Fruit fly (Drosophila melanogaster) whole organism, embryonic: ENCODE measurements around the gene ATP7.
A peak's percentile ranks its signal among the peaks of the same experiment; 100 is the strongest.

Experiments
- Atf-2 ChIP-seq: fragments of 200-800 bp; sonication (Bioruptor generic); optimal IDR thresholded peaks from 2 replicates; lab custom pipeline; 2016; ENCODE audit warnings: missing biosample characterization, missing genetic modification characterization
- Blimp-1 ChIP-seq: fragments of 200-800 bp; sonication (Bioruptor generic); optimal IDR thresholded peaks from 3 replicates; lab custom pipeline; 2018; ENCODE audit warnings: missing biosample characterization, missing genetic modification characterization, mild to moderate bottlenecking, moderate library complexity, missing genetic modification reagents
- CG10274 ChIP-seq: fragments of 200-800 bp; sonication (Bioruptor generic); optimal IDR thresholded peaks from 3 replicates; lab custom pipeline; 2017; ENCODE audit warnings: missing biosample characterization, mild to moderate bottlenecking, missing genetic modification characterization
- CG10366 ChIP-seq: fragments of 200-800 bp; sonication (Bioruptor generic); IDR thresholded peaks from 2 replicates; pipeline ENCODE4 v1.3.6; 2022; ENCODE audit warnings: missing biosample characterization, missing genetic modification characterization
- CG10654 ChIP-seq: fragments of 200-800 bp; sonication (Bioruptor generic); optimal IDR thresholded peaks from 2 replicates; lab custom pipeline; 2016; ENCODE audit warnings: missing biosample characterization, missing genetic modification characterization
- CG10979 ChIP-seq: fragments of 200-800 bp; sonication (Bioruptor generic); optimal IDR thresholded peaks from 2 replicates; lab custom pipeline; 2018; ENCODE audit warnings: missing biosample characterization, mild to moderate bottlenecking, missing genetic modification characterization, moderate library complexity
- CG11695 ChIP-seq: fragments of 200-800 bp; sonication (Bioruptor generic); IDR thresholded peaks from 3 replicates; pipeline ENCODE4 v1.3.6; 2022; ENCODE audit warnings: missing biosample characterization, missing genetic modification characterization
- CG12236 ChIP-seq: fragments of 200-800 bp; sonication (Bioruptor generic); optimal IDR thresholded peaks from 2 replicates; lab custom pipeline; 2016; ENCODE audit warnings: missing biosample characterization, missing genetic modification characterization
- CG13894 ChIP-seq: fragments of 200-800 bp; sonication (Bioruptor generic); optimal IDR thresholded peaks from 3 replicates; lab custom pipeline; 2018; ENCODE audit warnings: missing biosample characterization, mild to moderate bottlenecking, missing genetic modification characterization, moderate library complexity
- CG17385 ChIP-seq: fragments of 200-800 bp; sonication (Bioruptor generic); optimal IDR thresholded peaks from 3 replicates; lab custom pipeline; 2018; ENCODE audit warnings: missing biosample characterization, mild to moderate bottlenecking, missing genetic modification characterization
- CG18262 ChIP-seq: fragments of 200-800 bp; optimal IDR thresholded peaks from 3 replicates; lab custom pipeline; 2019; ENCODE audit warnings: missing biosample characterization, mild to moderate bottlenecking, missing genetic modification characterization, moderate library complexity
- CG31365 ChIP-seq: fragments of 200-800 bp; sonication (Bioruptor generic); optimal IDR thresholded peaks from 2 replicates; lab custom pipeline; 2018; ENCODE audit warnings: missing biosample characterization, mild to moderate bottlenecking, missing genetic modification characterization
- CG3163 ChIP-seq: fragments of 200-800 bp; sonication (Bioruptor generic); optimal IDR thresholded peaks from 3 replicates; lab custom pipeline; 2016; ENCODE audit warnings: missing biosample characterization, missing genetic modification characterization
- CG34422 ChIP-seq: fragments of 200-800 bp; sonication (Bioruptor generic); IDR thresholded peaks from 3 replicates; pipeline ENCODE4 v1.3.6; 2022; ENCODE audit warnings: missing biosample characterization, missing genetic modification characterization
- CG6175 ChIP-seq: fragments of 200-800 bp; sonication (Bioruptor generic); IDR thresholded peaks from 3 replicates; pipeline ENCODE4 v1.3.6; 2022; ENCODE audit warnings: missing biosample characterization, missing genetic modification characterization
- CG7556 ChIP-seq: fragments of 200-800 bp; sonication (Bioruptor generic); optimal IDR thresholded peaks from 2 replicates; lab custom pipeline; 2017; ENCODE audit warnings: missing biosample characterization, mild to moderate bottlenecking, missing genetic modification characterization
- CG9437 ChIP-seq: fragments of 200-800 bp; sonication (Bioruptor generic); optimal IDR thresholded peaks from 2 replicates; lab custom pipeline; 2018; ENCODE audit warnings: missing biosample characterization, mild to moderate bottlenecking, missing genetic modification characterization
- D19A ChIP-seq: fragments of 200-800 bp; optimal IDR thresholded peaks from 3 replicates; lab custom pipeline; 2019; ENCODE audit warnings: missing biosample characterization, mild to moderate bottlenecking, missing genetic modification characterization, moderate library complexity
- Deaf1 ChIP-seq: fragments of 200-800 bp; optimal IDR thresholded peaks from 3 replicates; lab custom pipeline; 2019; ENCODE audit warnings: missing biosample characterization, mild to moderate bottlenecking, missing genetic modification characterization, moderate library complexity
- Dek ChIP-seq: fragments of 200-800 bp; sonication (Bioruptor generic); optimal IDR thresholded peaks from 3 replicates; lab custom pipeline; 2019; ENCODE audit warnings: missing biosample characterization, mild to moderate bottlenecking, missing genetic modification characterization, moderate library complexity
- Drgx ChIP-seq: fragments of 200-800 bp; sonication (Bioruptor generic); IDR thresholded peaks from 2 replicates; pipeline ENCODE4 v1.3.6; 2022; ENCODE audit warnings: missing biosample characterization, missing genetic modification characterization
- E2f1 ChIP-seq: fragments of 200-800 bp; sonication (Bioruptor generic); IDR thresholded peaks from 2 replicates; pipeline ENCODE4 v1.3.6; 2022; ENCODE audit warnings: missing biosample characterization, missing genetic modification characterization
- HHEX ChIP-seq: fragments of 200-800 bp; sonication (Bioruptor generic); optimal IDR thresholded peaks from 3 replicates; lab custom pipeline; 2017; ENCODE audit warnings: missing biosample characterization, mild to moderate bottlenecking, missing genetic modification characterization, missing genetic modification reagents
- MBD-R2 ChIP-seq: fragments of 200-800 bp; sonication (Bioruptor generic); IDR thresholded peaks from 2 replicates; pipeline ENCODE4 v1.3.6; 2022; ENCODE audit warnings: missing biosample characterization, missing genetic modification characterization
- NFAT ChIP-seq: fragments of 200-800 bp; sonication (Bioruptor generic); IDR thresholded peaks from 2 replicates; pipeline ENCODE4 v1.3.6; 2022; ENCODE audit warnings: missing biosample characterization, missing genetic modification characterization
- NK7.1 ChIP-seq: fragments of 200-800 bp; sonication (Bioruptor generic); optimal IDR thresholded peaks from 3 replicates; lab custom pipeline; 2016; ENCODE audit warnings: missing biosample characterization, missing genetic modification characterization
- Nf-YC ChIP-seq: fragments of 200-800 bp; optimal IDR thresholded peaks from 3 replicates; lab custom pipeline; 2019; ENCODE audit warnings: missing biosample characterization, mild to moderate bottlenecking, missing genetic modification characterization, moderate library complexity
- Oaz ChIP-seq: fragments of 200-800 bp; sonication (Bioruptor generic); IDR thresholded peaks from 2 replicates; pipeline ENCODE4 v1.3.6; 2022; ENCODE audit warnings: missing biosample characterization, missing genetic modification characterization
- Ptx1 ChIP-seq: fragments of 200-800 bp; sonication (Bioruptor generic); IDR thresholded peaks from 2 replicates; pipeline ENCODE4 v1.3.6; 2022; ENCODE audit warnings: missing biosample characterization, missing genetic modification characterization
- Ravus ChIP-seq: fragments of 200-800 bp; sonication (Bioruptor generic); IDR thresholded peaks from 2 replicates; pipeline ENCODE4 v1.3.6; 2022; ENCODE audit warnings: missing biosample characterization, missing genetic modification characterization
- ase ChIP-seq: fragments of 200-800 bp; sonication (Bioruptor generic); IDR thresholded peaks from 3 replicates; pipeline ENCODE4 v1.3.6; 2022; ENCODE audit warnings: missing biosample characterization, missing genetic modification characterization
- ash1 ChIP-seq: fragments of 200-800 bp; sonication (Bioruptor generic); optimal IDR thresholded peaks from 2 replicates; lab custom pipeline; 2018; ENCODE audit warnings: missing biosample characterization, mild to moderate bottlenecking, missing genetic modification characterization
- ato ChIP-seq: fragments of 200-800 bp; sonication (Bioruptor generic); IDR thresholded peaks from 2 replicates; pipeline ENCODE4 v1.3.6; 2022; ENCODE audit warnings: missing biosample characterization, missing genetic modification characterization; ENCODE audit not compliant: partially characterized antibody
- bcd ChIP-seq: fragments of 200-800 bp; sonication (Bioruptor generic); optimal IDR thresholded peaks from 2 replicates; lab custom pipeline; 2017; ENCODE audit warnings: missing biosample characterization, mild to moderate bottlenecking, missing genetic modification characterization
- cwo ChIP-seq: fragments of 200-800 bp; sonication (Bioruptor generic); optimal IDR thresholded peaks from 3 replicates; lab custom pipeline; 2017; ENCODE audit warnings: missing biosample characterization, missing genetic modification characterization, mild to moderate bottlenecking, moderate library complexity, missing genetic modification reagents
- dan ChIP-seq: fragments of 200-800 bp; sonication (Bioruptor generic); IDR thresholded peaks from 2 replicates; pipeline ENCODE4 v1.3.6; 2022; ENCODE audit warnings: missing biosample characterization, missing genetic modification characterization
- eyg ChIP-seq: fragments of 200-800 bp; sonication (Bioruptor generic); optimal IDR thresholded peaks from 3 replicates; lab custom pipeline; 2016; ENCODE audit warnings: missing biosample characterization, missing genetic modification characterization
- fd64A ChIP-seq: fragments of 200-800 bp; sonication (Bioruptor generic); optimal IDR thresholded peaks from 3 replicates; lab custom pipeline; 2018; ENCODE audit warnings: missing biosample characterization, mild to moderate bottlenecking, missing genetic modification characterization
- fd96Cb ChIP-seq: fragments of 200-800 bp; sonication (Bioruptor generic); optimal IDR thresholded peaks from 2 replicates; lab custom pipeline; 2018; ENCODE audit warnings: missing biosample characterization, mild to moderate bottlenecking, missing genetic modification characterization, moderate library complexity
- ftz-f1 ChIP-seq: fragments of 200-800 bp; sonication (Bioruptor generic); optimal IDR thresholded peaks from 2 replicates; lab custom pipeline; 2016; ENCODE audit warnings: missing biosample characterization, missing genetic modification characterization
- her ChIP-seq: fragments of 200-800 bp; sonication (Bioruptor generic); optimal IDR thresholded peaks from 2 replicates; lab custom pipeline; 2016; ENCODE audit warnings: missing biosample characterization, missing genetic modification characterization
- ken ChIP-seq: fragments of 200-800 bp; sonication (Bioruptor generic); IDR thresholded peaks from 3 replicates; pipeline ENCODE4 v1.3.6; 2022; ENCODE audit warnings: missing biosample characterization, missing genetic modification characterization
- lilli ChIP-seq: fragments of 200-800 bp; sonication (Bioruptor generic); optimal IDR thresholded peaks from 3 replicates; lab custom pipeline; 2016; ENCODE audit warnings: missing biosample characterization, missing genetic modification characterization
- nmo ChIP-seq: fragments of 200-800 bp; sonication (Bioruptor generic); optimal IDR thresholded peaks from 2 replicates; lab custom pipeline; 2018; ENCODE audit warnings: missing biosample characterization, mild to moderate bottlenecking, missing genetic modification characterization, moderate library complexity
- oc ChIP-seq: fragments of 200-800 bp; sonication (Bioruptor generic); optimal IDR thresholded peaks from 2 replicates; lab custom pipeline; 2018; ENCODE audit warnings: missing biosample characterization, mild to moderate bottlenecking, missing genetic modification characterization, moderate library complexity
- onecut ChIP-seq: fragments of 200-800 bp; sonication (Bioruptor generic); IDR thresholded peaks from 2 replicates; pipeline ENCODE4 v1.3.6; 2022; ENCODE audit warnings: missing biosample characterization, missing genetic modification characterization
- pita ChIP-seq: fragments of 200-800 bp; sonication (Bioruptor generic); optimal IDR thresholded peaks from 2 replicates; lab custom pipeline; 2017; ENCODE audit warnings: missing biosample characterization, mild to moderate bottlenecking, missing genetic modification characterization
- pzg ChIP-seq: fragments of 200-800 bp; sonication (Bioruptor generic); optimal IDR thresholded peaks from 3 replicates; lab custom pipeline; 2018; ENCODE audit warnings: missing biosample characterization, mild to moderate bottlenecking, missing genetic modification characterization, moderate library complexity
- sd ChIP-seq: fragments of 200-800 bp; sonication (Bioruptor generic); optimal IDR thresholded peaks from 3 replicates; lab custom pipeline; 2018; ENCODE audit warnings: missing biosample characterization, mild to moderate bottlenecking, missing genetic modification characterization, moderate library complexity
- slbo ChIP-seq: fragments of 200-800 bp; sonication (Bioruptor generic); IDR thresholded peaks from 2 replicates; pipeline ENCODE4 v1.3.6; 2022; ENCODE audit warnings: missing biosample characterization, missing genetic modification characterization

ATP7 gene

dm6 chrX:11848507-11849264 is 6.1 kb upstream of the ATP7 start (continued):
- TF ChIP-seq ase (GFP tag; lab: Robert Waterston, UW) = no peak
- no peak for TF ChIP-seq ato (GFP tag; lab: Robert Waterston, UW)
- TF ChIP-seq CG9437 (GFP tag; lab: Kevin White, UChicago) = peak; percentile 14
- no peak for TF ChIP-seq ash1
- peak; percentile 13 for TF ChIP-seq Nf-YC (tag; lab: Kevin White, UChicago)
- TF ChIP-seq CG11695 (GFP tag; lab: Robert Waterston, UW) = 0 out of 3 replicates have a peak, but pooled peaks have one; percentile 19
- TF ChIP-seq Oaz = peak; percentile 35; the same call in 1 of the 2 replicates
- peak; percentile 20 for TF ChIP-seq Deaf1 (tag; lab: Kevin White, UChicago)
- peak; percentile 21 for TF ChIP-seq CG10979 (tag; lab: Kevin White, UChicago)
- no peak for TF ChIP-seq CG3163 (GFP tag; lab: Kevin White, UChicago)
- 0 out of 3 replicates have a peak, but pooled peaks have one; percentile 10 for TF ChIP-seq ken (GFP tag; lab: Robert Waterston, UW)
- no peak for TF ChIP-seq lilli (GFP tag; lab: Kevin White, UChicago)
- peak; percentile 9 for TF ChIP-seq Dek (tag; lab: Kevin White, UChicago)
- peak; percentile 57 for TF ChIP-seq slbo (GFP tag; lab: Robert Waterston, UW)
- TF ChIP-seq Drgx (GFP tag; lab: Robert Waterston, UW) = no peak
- TF ChIP-seq CG10366 (GFP tag; lab: Robert Waterston, UW) = peak; percentile 61
- TF ChIP-seq NK7.1 = no peak
- TF ChIP-seq pzg (GFP tag; lab: Kevin White, UChicago) = no peak
- TF ChIP-seq CG18262 (tag; lab: Kevin White, UChicago) = peak; percentile 57
- no peak for TF ChIP-seq CG31365 (tag; lab: Kevin White, UChicago)
- peak; percentile 65 for TF ChIP-seq Blimp-1 (GFP tag; lab: Kevin White, UChicago)
- peak; percentile 72 for TF ChIP-seq sd (tag; lab: Kevin White, UChicago)
- TF ChIP-seq MBD-R2 (GFP tag; lab: Robert Waterston, UW) = no peak
- TF ChIP-seq CG12236 (GFP tag; lab: Kevin White, UChicago) = no peak
- TF ChIP-seq CG6175 (GFP tag; lab: Robert Waterston, UW) = no peak
- TF ChIP-seq ftz-f1 (GFP tag; lab: Kevin White, UChicago) = no peak
- no peak for TF ChIP-seq her (GFP tag; lab: Kevin White, UChicago)
- no peak for TF ChIP-seq pita
- TF ChIP-seq bcd (GFP tag; lab: Kevin White, UChicago) = peak; percentile 8
- TF ChIP-seq eyg (GFP tag; lab: Kevin White, UChicago) = no peak
- peak; percentile 41 for TF ChIP-seq oc (tag; lab: Kevin White, UChicago)
- no peak; the same call in 2 of the 3 replicates for TF ChIP-seq CG34422
- TF ChIP-seq onecut (GFP tag; lab: Robert Waterston, UW) = no peak
- peak; percentile 43; the same call in 1 of the 2 replicates for TF ChIP-seq E2f1 (GFP tag; lab: Robert Waterston, UW)
- no peak for TF ChIP-seq Ravus
- peak; percentile 42 for TF ChIP-seq D19A
- no peak for TF ChIP-seq CG13894 (tag; lab: Kevin White, UChicago)
- TF ChIP-seq CG17385 (GFP tag; lab: Kevin White, UChicago) = peak; percentile 25
- TF ChIP-seq fd64A (GFP tag; lab: Kevin White, UChicago) = no peak
- TF ChIP-seq cwo (GFP tag; lab: Kevin White, UChicago) = peak; percentile 43
- TF ChIP-seq HHEX (GFP tag; lab: Kevin White, UChicago) = peak; percentile 30
- no peak for TF ChIP-seq CG10274
- no peak for TF ChIP-seq NFAT (GFP tag; lab: Robert Waterston, UW)
- TF ChIP-seq Atf-2 = no peak
- peak; percentile 30 for TF ChIP-seq CG7556 (GFP tag; lab: Kevin White, UChicago)
- TF ChIP-seq dan (GFP tag; lab: Robert Waterston, UW) = no peak
- TF ChIP-seq nmo (GFP tag; lab: Kevin White, UChicago) = peak; percentile 34
- TF ChIP-seq CG10654 = peak; percentile 13
- TF ChIP-seq fd96Cb (tag; lab: Kevin White, UChicago) = peak; percentile 52
- peak; percentile 57 for TF ChIP-seq Ptx1 (GFP tag; lab: Robert Waterston, UW)
